Worm (Caenorhabditis elegans) whole organism, L4/young adult: ENCODE measurements around the gene F36H12.17.
"Not testable (repeated sequence)": the region's sequence is repeated elsewhere in the genome, so short reads cannot be mapped to it uniquely, and the experiment has no call there.

Source experiments
- W03F9.2 ChIP-seq: fragments of 150-350 bp; optimal IDR thresholded peaks from 2 replicates; lab custom pipeline; 2014; ENCODE audit warnings: missing biosample characterization, missing genetic modification characterization
- dao-5 ChIP-seq: sonication (generic microtip); optimal IDR thresholded peaks from 2 replicates; lab custom pipeline; 2016; ENCODE audit warnings: missing genotype, missing genetic modification characterization, moderate library complexity, missing compliant biosample characterization
- him-1 ChIP-seq: sonication (generic microtip); optimal IDR thresholded peaks from 2 replicates; lab custom pipeline; 2016; ENCODE audit warnings: missing genotype, missing genetic modification reagents, missing genetic modification characterization, missing compliant biosample characterization

DNA sequence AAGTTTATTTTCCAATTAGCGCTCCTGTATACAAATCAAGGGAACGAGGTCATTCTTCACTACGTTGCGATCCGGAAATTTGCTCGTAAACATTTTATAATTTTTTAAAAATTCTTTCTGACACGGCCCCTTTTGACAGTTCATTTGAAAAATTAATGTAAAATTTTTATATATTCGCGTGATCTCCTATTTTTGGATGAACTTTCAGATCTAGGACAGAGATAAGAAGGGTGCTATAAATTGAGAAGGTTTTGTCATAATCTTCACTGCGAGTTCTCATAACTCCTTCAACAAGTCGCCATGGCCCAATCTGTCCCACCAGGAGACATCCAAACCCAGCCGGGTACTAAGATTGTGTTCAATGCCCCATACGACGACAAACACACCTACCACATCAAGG is 17.4 kb downstream of the F36H12.17 start, which contains the start of gene msp-19:
- not testable (repeated sequence) for TF ChIP-seq him-1 (tag; lab: Kevin White, UChicago); W03F9.2; dao-5 (tag; lab: Kevin White, UChicago)
